Fruit fly (Drosophila melanogaster): ENCODE data around the gene CG2865.

DNA sequence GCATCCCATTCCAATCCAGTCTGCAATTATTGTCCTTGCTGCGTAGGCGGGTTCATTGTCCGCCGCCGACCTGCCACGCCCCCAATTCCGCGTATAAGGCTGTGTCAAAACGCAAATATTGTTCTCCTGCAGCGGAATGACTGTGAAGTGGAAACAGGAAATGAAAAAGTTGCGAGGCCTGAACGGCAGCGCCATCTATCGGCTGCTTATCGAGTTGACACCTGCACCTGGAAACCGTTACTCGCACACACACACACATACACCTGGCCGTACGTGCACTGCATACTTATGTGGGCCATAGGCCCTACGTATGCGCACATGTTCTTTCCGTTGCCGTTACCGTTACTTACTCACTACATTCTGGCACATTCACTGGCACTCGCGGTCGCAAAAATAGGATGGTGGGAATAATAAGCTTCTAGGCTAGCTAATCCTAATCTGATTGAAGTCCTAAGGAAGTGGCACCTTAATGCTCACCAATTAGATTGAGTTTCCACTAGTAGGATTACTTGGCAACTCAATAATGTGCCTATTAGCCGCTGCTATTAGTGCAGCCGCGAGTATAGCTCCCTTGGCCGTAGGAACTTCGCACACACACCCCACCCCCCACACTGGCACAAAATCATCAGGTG is 34.5 kb downstream of the CG2865 start:
- TF ChIP-seq fru (GFP tag; optimal IDR thresholded peaks at IDR 0.05) (no peak), CG32264 (GFP tag; optimal IDR thresholded peaks at IDR 0.05) (no peak), dmrt93B (GFP tag; optimal IDR thresholded peaks at IDR 0.05) (no peak), lola (GFP tag; optimal IDR thresholded peaks at IDR 0.05) (no peak), jim (GFP tag; optimal IDR thresholded peaks at IDR 0.05) (no peak), brk (GFP tag; optimal IDR thresholded peaks at IDR 0.05) (no peak), HLH106 (tag; optimal IDR thresholded peaks at IDR 0.05) (no peak), pan (optimal IDR thresholded peaks at IDR 0.05) (no peak), Jra (GFP tag; optimal IDR thresholded peaks at IDR 0.05) (no peak), usp (GFP tag; optimal IDR thresholded peaks at IDR 0.05) (no peak)

Measured in whole organism, wandering third instar larva.